Worm (Caenorhabditis elegans): ENCODE data around the gene dib-1.

DNA sequence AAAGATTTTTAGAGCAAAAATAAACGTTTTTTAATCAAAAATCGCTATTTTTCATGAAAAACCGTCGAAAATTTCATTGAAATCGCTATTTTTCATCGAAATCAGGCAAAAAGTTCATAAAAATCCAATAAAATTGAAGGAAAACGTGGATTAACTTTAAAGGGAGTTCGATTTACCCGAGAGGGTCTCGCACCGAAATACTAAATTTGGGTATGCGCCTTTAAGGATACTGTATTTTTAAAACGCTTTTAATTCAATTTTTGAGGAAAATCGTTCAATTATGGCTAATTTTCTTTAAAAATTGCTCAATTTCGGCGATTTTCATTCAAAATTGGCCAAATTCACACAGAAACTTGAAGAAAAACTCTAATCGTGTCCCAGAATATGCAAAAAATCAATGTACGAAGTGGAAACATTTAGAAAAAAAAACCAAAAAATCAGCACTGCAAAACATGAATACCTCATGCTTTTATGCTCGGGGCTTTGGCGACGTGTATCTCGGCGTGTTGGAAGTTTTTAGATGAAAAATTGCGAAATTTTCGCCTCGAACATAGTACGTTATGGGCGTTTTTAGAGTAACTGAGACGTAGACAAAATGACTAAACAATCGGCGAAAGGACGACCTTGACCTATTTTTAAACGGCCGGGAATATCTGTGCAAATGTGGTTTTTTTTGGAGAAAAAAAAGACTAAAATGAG is 2.3 kb downstream of the dib-1 start:
- TF ChIP-seq T22C8.4 (GFP tag; IDR thresholded peaks at IDR 0.05) (no peak), ztf-23 (GFP tag; IDR thresholded peaks at IDR 0.05) (no peak), flt-1 (GFP tag; IDR thresholded peaks at IDR 0.05) (no peak)

All from whole organism, midembryonic.